Fruit fly (Drosophila melanogaster) whole organism, adult: ENCODE results near the gene Gba1a.

ENCODE experiments used
- CG7045 ChIP-seq: fragments of 200-800 bp; sonication (Bioruptor generic); optimal IDR thresholded peaks from 2 replicates; lab custom pipeline; 2017; ENCODE audit warnings: missing biosample characterization, mild to moderate bottlenecking, missing genetic modification characterization
- CG7101 ChIP-seq: fragments of 200-800 bp; sonication (Bioruptor generic); optimal IDR thresholded peaks from 2 replicates; lab custom pipeline; 2018; ENCODE audit warnings: missing biosample characterization, mild to moderate bottlenecking, missing genetic modification characterization, moderate library complexity
- Clk ChIP-seq: fragments of 200-800 bp; sonication (Bioruptor generic); optimal IDR thresholded peaks from 2 replicates; lab custom pipeline; 2017; ENCODE audit warnings: missing biosample characterization, missing genetic modification characterization
- cnc ChIP-seq, 2 experiments: fragments of >200 bp; optimal IDR thresholded peaks; 2 replicates each; lab custom pipeline; 2017
- kay ChIP-seq: fragments of 200-800 bp; sonication (Bioruptor generic); peaks from one replicate; lab custom pipeline; 2016; ENCODE audit warnings: missing biosample characterization, missing genetic modification characterization, borderline replicate concordance
- tj ChIP-seq: fragments of 200-800 bp; sonication (Bioruptor generic); optimal IDR thresholded peaks from 3 replicates; lab custom pipeline; 2017; ENCODE audit warnings: missing biosample characterization, mild to moderate bottlenecking, missing genetic modification characterization, moderate library complexity

DNA sequence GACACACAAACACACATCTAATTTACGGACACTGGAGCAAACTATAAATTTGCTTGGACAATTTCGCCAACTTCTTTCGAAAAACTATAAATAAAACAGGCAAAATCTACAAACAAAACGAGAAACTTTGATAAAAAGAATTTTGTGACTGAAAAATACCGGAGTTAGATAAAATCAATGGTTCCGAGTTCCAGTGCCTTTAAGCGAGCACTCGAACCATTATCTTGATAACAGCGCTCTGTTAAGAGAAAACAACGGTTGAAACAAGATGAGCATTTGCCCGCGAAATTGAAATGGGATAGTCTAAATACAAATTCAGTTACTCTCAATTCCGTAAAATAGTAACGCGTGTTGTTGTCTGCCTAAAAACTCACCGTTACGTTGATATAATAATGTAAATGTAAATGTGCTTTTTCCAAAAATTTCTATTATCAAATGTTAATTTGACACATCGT, 5.8 kb upstream of the Gba1a start, which contains the start of gene CG10254:
- TF ChIP-seq cnc (optimal IDR thresholded peaks at IDR 0.05; lab: Kevin White, UChicago) (no peak), CG7101 (no peak), tj (GFP tag; lab: Kevin White, UChicago) (no peak), Clk (GFP tag; lab: Kevin White, UChicago) (no peak), kay (no peak), CG7045 (GFP tag; lab: Kevin White, UChicago) (no peak)
